Worm (Caenorhabditis elegans) whole organism, early embryonic: ENCODE measurements around the gene ZK813.4.

Source experiments
- B0310.2 ChIP-seq: sonication (generic microtip); optimal IDR thresholded peaks from 2 replicates; lab custom pipeline; 2016; ENCODE audit warnings: mild to moderate bottlenecking, missing genetic modification characterization, missing compliant biosample characterization
- F13C5.2 ChIP-seq: sonication (generic microtip); optimal IDR thresholded peaks from 2 replicates; lab custom pipeline; 2017; ENCODE audit warnings: mild to moderate bottlenecking, missing genetic modification characterization, inconsistent platforms, missing compliant biosample characterization
- aly-1 ChIP-seq: sonication (generic microtip); optimal IDR thresholded peaks from 2 replicates; lab custom pipeline; 2016; ENCODE audit warnings: missing genetic modification characterization, missing compliant biosample characterization
- ama-1 ChIP-seq: fragments of 150-350 bp; optimal IDR thresholded peaks from 2 replicates; lab custom pipeline; 2014
- ceh-13 ChIP-seq: fragments of 200-800 bp; sonication (Bioruptor generic); optimal IDR thresholded peaks from 2 replicates; lab custom pipeline; 2018; ENCODE audit warnings: mild to moderate bottlenecking, missing genetic modification characterization, missing compliant biosample characterization
- ceh-36 ChIP-seq: sonication (generic microtip); optimal IDR thresholded peaks from 2 replicates; lab custom pipeline; 2016; ENCODE audit warnings: missing genetic modification characterization, inconsistent platforms, missing compliant biosample characterization
- ets-7 ChIP-seq: sonication (generic microtip); optimal IDR thresholded peaks from 2 replicates; lab custom pipeline; 2016; ENCODE audit warnings: missing genotype, missing genetic modification characterization, missing compliant biosample characterization
- flt-1 ChIP-seq: fragments of 200-800 bp; sonication (Bioruptor generic); IDR thresholded peaks from 2 replicates; pipeline ENCODE4 v1.3.6; 2022; ENCODE audit warnings: missing genetic modification characterization, missing compliant biosample characterization
- hmbx-1 ChIP-seq: sonication (generic microtip); optimal IDR thresholded peaks from 2 replicates; lab custom pipeline; 2016; ENCODE audit warnings: mild to moderate bottlenecking, missing genetic modification characterization, missing compliant biosample characterization
- hmg-4 ChIP-seq: fragments of 200-800 bp; sonication (Bioruptor generic); optimal IDR thresholded peaks from 2 replicates; lab custom pipeline; 2018; ENCODE audit warnings: mild to moderate bottlenecking, missing genetic modification characterization, missing compliant biosample characterization
- hnd-1 ChIP-seq: sonication (generic microtip); optimal IDR thresholded peaks from 2 replicates; lab custom pipeline; 2016; ENCODE audit warnings: missing genetic modification characterization, missing compliant biosample characterization
- pes-1 ChIP-seq: fragments of 200-800 bp; sonication (Bioruptor generic); IDR thresholded peaks from 2 replicates; pipeline ENCODE4 v1.3.6; 2022; ENCODE audit warnings: missing genetic modification reagents, missing genetic modification characterization, missing compliant biosample characterization
- scrt-1 ChIP-seq: fragments of 200-800 bp; sonication (Bioruptor generic); IDR thresholded peaks from 2 replicates; pipeline ENCODE4 v1.3.6; 2022; ENCODE audit warnings: missing genetic modification characterization, missing compliant biosample characterization
- sea-1 ChIP-seq: fragments of 200-800 bp; sonication (Bioruptor generic); conservative IDR thresholded peaks from 2 replicates; pipeline ENCODE4 v1.3.6; 2022; ENCODE audit warnings: missing genetic modification characterization, missing compliant biosample characterization
- tbx-11 ChIP-seq: fragments of 200-800 bp; sonication (Bioruptor generic); IDR thresholded peaks from 2 replicates; pipeline ENCODE4 v1.3.6; 2022; ENCODE audit warnings: missing genetic modification characterization, missing compliant biosample characterization
- tbx-37 ChIP-seq: fragments of 200-800 bp; sonication (Bioruptor generic); conservative IDR thresholded peaks from 2 replicates; pipeline ENCODE4 v1.3.6; 2022; ENCODE audit warnings: missing genetic modification reagents, missing genetic modification characterization, missing compliant biosample characterization
- tra-4 ChIP-seq: sonication (generic microtip); optimal IDR thresholded peaks from 2 replicates; lab custom pipeline; 2017; ENCODE audit warnings: missing genetic modification characterization, missing compliant biosample characterization

The ZK813.4 gene

ce11 chrX:3430020-3430419 lies at the start of gene ZK813.4:
Gene ZK813.4 (minus strand): TSS chrX:3430120.
- TF ChIP-seq tbx-37 (GFP tag; lab: Robert Waterston, UW) (no peak), pes-1 (GFP tag; lab: Robert Waterston, UW) (no peak), sea-1 (GFP tag; lab: Robert Waterston, UW) (no peak), ets-7 (tag; lab: Kevin White, UChicago) (no peak), ceh-13 (no peak), flt-1 (GFP tag; lab: Robert Waterston, UW) (no peak), F13C5.2 (no peak), aly-1 (no peak), hmg-4 (GFP tag; lab: Kevin White, UChicago) (no peak), hmbx-1 (tag; lab: Kevin White, UChicago) (no peak), tra-4 (tag; lab: Kevin White, UChicago) (no peak), hnd-1 (tag; lab: Kevin White, UChicago) (no peak), B0310.2 (tag; lab: Kevin White, UChicago) (no peak), ceh-36 (tag; lab: Kevin White, UChicago) (no peak), tbx-11 (no peak), scrt-1 (no peak), ama-1 (lab: Kevin White, UChicago) (no peak)

- no peak for TF ChIP-seq flt-1 (GFP tag; lab: Robert Waterston, UW)
- TF ChIP-seq ama-1 (lab: Kevin White, UChicago) = no peak
- no peak for TF ChIP-seq scrt-1
- TF ChIP-seq F13C5.2 = no peak
- no peak for TF ChIP-seq hmbx-1 (tag; lab: Kevin White, UChicago)
- no peak for TF ChIP-seq ceh-13
- no peak for TF ChIP-seq tbx-37 (GFP tag; lab: Robert Waterston, UW)
- no peak for TF ChIP-seq ets-7 (tag; lab: Kevin White, UChicago)
- TF ChIP-seq tbx-11 = no peak
- no peak for TF ChIP-seq ceh-36 (tag; lab: Kevin White, UChicago)
- TF ChIP-seq B0310.2 (tag; lab: Kevin White, UChicago) = no peak
- no peak for TF ChIP-seq hnd-1 (tag; lab: Kevin White, UChicago)
- no peak for TF ChIP-seq sea-1 (GFP tag; lab: Robert Waterston, UW)
- no peak for TF ChIP-seq hmg-4 (GFP tag; lab: Kevin White, UChicago)
- no peak for TF ChIP-seq pes-1 (GFP tag; lab: Robert Waterston, UW)
- TF ChIP-seq tra-4 (tag; lab: Kevin White, UChicago) = no peak
- no peak for TF ChIP-seq aly-1
Observed at ce11 chrX:3473793-3474192, 43.9 kb upstream of the ZK813.4 start.

ce11 chrX:3472226-3472625 lies 42.3 kb upstream of the ZK813.4 start:
- no peak for TF ChIP-seq flt-1 (GFP tag; lab: Robert Waterston, UW)
- no peak for TF ChIP-seq scrt-1
- TF ChIP-seq F13C5.2 = no peak
- no peak for TF ChIP-seq ceh-13
- TF ChIP-seq hnd-1 (tag; lab: Kevin White, UChicago) = no peak
- TF ChIP-seq hmg-4 (GFP tag; lab: Kevin White, UChicago) = peak; percentile 84
- 0 out of 2 replicates have a peak, but pooled peaks have one; percentile 33 for TF ChIP-seq tbx-11
- TF ChIP-seq sea-1 (GFP tag; lab: Robert Waterston, UW) = 0 out of 2 replicates have a peak, but pooled peaks have one; percentile 30
- TF ChIP-seq tbx-37 (GFP tag; lab: Robert Waterston, UW) = no peak
- TF ChIP-seq tra-4 (tag; lab: Kevin White, UChicago) = no peak
- TF ChIP-seq ama-1 (lab: Kevin White, UChicago) = no peak
- TF ChIP-seq pes-1 (GFP tag; lab: Robert Waterston, UW) = 0 out of 2 replicates have a peak, but pooled peaks have one; percentile 26
- peak; percentile 2 for TF ChIP-seq aly-1
- no peak for TF ChIP-seq ceh-36 (tag; lab: Kevin White, UChicago)
- no peak for TF ChIP-seq ets-7 (tag; lab: Kevin White, UChicago)
- TF ChIP-seq B0310.2 (tag; lab: Kevin White, UChicago) = peak; percentile 5
- no peak for TF ChIP-seq hmbx-1 (tag; lab: Kevin White, UChicago)

ce11 chrX:3470307-3470706 lies 40.4 kb upstream of the ZK813.4 start:
- TF ChIP-seq ets-7 (tag; lab: Kevin White, UChicago) (no peak), ceh-36 (tag; lab: Kevin White, UChicago) (no peak), hnd-1 (tag; lab: Kevin White, UChicago) (no peak), tra-4 (tag; lab: Kevin White, UChicago) (no peak)

DNA sequence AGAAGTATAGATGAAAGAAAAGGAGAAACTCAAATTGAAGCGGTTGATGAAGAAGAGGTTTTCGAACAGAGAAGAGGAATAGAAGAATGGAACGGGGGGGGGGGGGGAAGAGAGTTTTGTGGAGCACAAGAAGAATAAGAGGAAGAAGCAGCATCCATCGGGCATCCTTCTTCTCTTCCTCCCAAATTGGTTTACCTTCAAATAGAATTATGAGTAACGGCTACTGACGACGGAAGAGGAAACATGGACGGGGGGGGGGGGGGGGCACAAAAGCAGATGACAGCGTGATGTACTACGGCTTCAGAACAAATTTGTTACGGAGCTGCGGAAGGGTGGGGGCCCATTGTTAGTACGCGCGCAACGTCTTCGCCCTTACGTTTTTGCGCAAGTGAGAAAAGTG lies 39.4 kb upstream of the ZK813.4 start:
- TF ChIP-seq hmbx-1 (tag; lab: Kevin White, UChicago) = no peak
- no peak for TF ChIP-seq pes-1 (GFP tag; lab: Robert Waterston, UW)
- no peak for TF ChIP-seq scrt-1
- TF ChIP-seq ets-7 (tag; lab: Kevin White, UChicago) = no peak
- no peak for TF ChIP-seq ama-1 (lab: Kevin White, UChicago)
- no peak for TF ChIP-seq sea-1 (GFP tag; lab: Robert Waterston, UW)
- TF ChIP-seq F13C5.2 = no peak
- TF ChIP-seq ceh-36 (tag; lab: Kevin White, UChicago) = no peak
- no peak for TF ChIP-seq aly-1
- TF ChIP-seq flt-1 (GFP tag; lab: Robert Waterston, UW) = no peak
- no peak for TF ChIP-seq hnd-1 (tag; lab: Kevin White, UChicago)
- TF ChIP-seq ceh-13 = no peak

DNA sequence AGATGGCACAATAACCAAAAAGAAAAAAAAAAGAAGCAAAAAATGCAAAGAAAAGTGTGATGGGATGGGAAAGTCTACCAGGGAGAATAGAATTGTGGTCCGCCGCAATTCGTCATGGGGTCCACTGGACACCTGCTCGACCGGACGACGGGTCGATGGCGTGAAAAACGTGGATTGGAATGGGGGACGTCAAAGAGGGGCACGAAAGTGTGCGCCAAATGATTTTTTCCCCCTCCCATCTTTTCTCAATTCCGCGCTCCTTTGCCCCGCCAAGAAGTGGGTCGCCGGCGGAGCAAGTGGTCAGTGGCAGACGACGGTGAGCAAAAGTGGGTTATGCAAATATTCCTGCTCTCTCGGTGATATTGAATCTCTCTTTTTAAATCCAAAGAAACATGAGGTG lies 38.0 kb upstream of the ZK813.4 start:
- TF ChIP-seq scrt-1 = no peak
- TF ChIP-seq sea-1 (GFP tag; lab: Robert Waterston, UW) = no peak
- no peak for TF ChIP-seq hmbx-1 (tag; lab: Kevin White, UChicago)
- no peak for TF ChIP-seq flt-1 (GFP tag; lab: Robert Waterston, UW)
- TF ChIP-seq pes-1 (GFP tag; lab: Robert Waterston, UW) = no peak
- no peak for TF ChIP-seq ceh-36 (tag; lab: Kevin White, UChicago)
- TF ChIP-seq ets-7 (tag; lab: Kevin White, UChicago) = no peak
- no peak for TF ChIP-seq tbx-11
- TF ChIP-seq hnd-1 (tag; lab: Kevin White, UChicago) = no peak
- TF ChIP-seq hmg-4 (GFP tag; lab: Kevin White, UChicago) = no peak
